Worm (Caenorhabditis elegans) whole organism, L1 larva: ENCODE results near the gene fbxb-104.
"Not testable (repeated sequence)": the region's sequence is repeated elsewhere in the genome, so short reads cannot be mapped to it uniquely, and the experiment has no call there.

ENCODE experiments used
- C04F5.9 ChIP-seq: sonication (generic microtip); optimal IDR thresholded peaks from 2 replicates; lab custom pipeline; 2016; ENCODE audit warnings: missing genetic modification characterization, missing compliant biosample characterization
- C16A3.4 ChIP-seq: fragments of 150-350 bp; optimal IDR thresholded peaks from 2 replicates; lab custom pipeline; 2014; ENCODE audit warnings: missing biosample characterization, missing genetic modification characterization
- C34B4.2 ChIP-seq: sonication (generic microtip); optimal IDR thresholded peaks from 2 replicates; lab custom pipeline; 2017; ENCODE audit warnings: mild to moderate bottlenecking, missing genetic modification characterization, missing compliant biosample characterization
- F16B12.6 ChIP-seq: fragments of 150-350 bp; optimal IDR thresholded peaks from 2 replicates; lab custom pipeline; 2014; ENCODE audit warnings: missing biosample characterization, missing genetic modification characterization
- ama-1 ChIP-seq: fragments of 150-350 bp; optimal IDR thresholded peaks from 2 replicates; lab custom pipeline; 2014
- ceh-63 ChIP-seq: fragments of 200-800 bp; sonication (Bioruptor generic); optimal IDR thresholded peaks from 2 replicates; lab custom pipeline; 2018; ENCODE audit warnings: mild to moderate bottlenecking, missing genetic modification characterization, missing compliant biosample characterization
- ceh-8 ChIP-seq: fragments of 200-800 bp; sonication (Bioruptor generic); optimal IDR thresholded peaks from 2 replicates; lab custom pipeline; 2018; ENCODE audit warnings: mild to moderate bottlenecking, missing genetic modification characterization, moderate library complexity, missing compliant biosample characterization
- ceh-82 ChIP-seq, 3 experiments: fragments of 150-350 bp in 1 of 3; sonication (generic microtip) in 2 of 3; optimal IDR thresholded peaks; 2 replicates each; lab custom pipeline; 2014 to 2017; ENCODE audit warnings: missing biosample characterization in 3 of 3, missing genetic modification characterization in 3 of 3
- ceh-88 ChIP-seq: fragments of 200-800 bp; sonication (Bioruptor generic); IDR thresholded peaks from 2 replicates; pipeline ENCODE4 v1.3.6; 2022; ENCODE audit warnings: missing genetic modification characterization, missing compliant biosample characterization
- ceh-90 ChIP-seq: sonication (generic microtip); optimal IDR thresholded peaks from 2 replicates; lab custom pipeline; 2016; ENCODE audit warnings: missing genetic modification characterization, missing compliant biosample characterization
- dpl-1 ChIP-seq, 3 experiments: fragments of 150-350 bp in 2 of 3; sonication (generic microtip) in 1 of 3; optimal IDR thresholded peaks; 2 replicates each; lab custom pipeline; 2014 to 2017; ENCODE audit warnings: missing biosample characterization in 3 of 3, missing genetic modification characterization in 3 of 3, missing genetic modification reagents in 3 of 3
- dsc-1 ChIP-seq: sonication (generic microtip); optimal IDR thresholded peaks from 2 replicates; lab custom pipeline; 2016; ENCODE audit warnings: mild to moderate bottlenecking, missing genetic modification characterization, missing compliant biosample characterization
- efl-1 ChIP-seq, 4 experiments: fragments of 150-350 bp; optimal IDR thresholded peaks in 3 of 4; peaks in 1 of 4; 1 replicate in 1 of 4; 2 replicates in 3 of 4; lab custom pipeline; 2014; ENCODE audit warnings: missing biosample characterization in 2 of 4, missing genetic modification characterization in 2 of 4, missing genetic modification reagents in 2 of 4
- egl-27 ChIP-seq, 2 experiments: fragments of 150-350 bp in 1 of 2; sonication (generic microtip); optimal IDR thresholded peaks; 3 replicates each; lab custom pipeline; 2017 to 2018; ENCODE audit warnings: missing biosample characterization in 2 of 2, missing genetic modification characterization in 2 of 2, missing genetic modification reagents in 2 of 2
- elt-3 ChIP-seq, 6 experiments: fragments of 150-350 bp in 1 of 6; sonication (generic microtip); optimal IDR thresholded peaks; 2 replicates each; lab custom pipeline; 2017 to 2018; ENCODE audit warnings: missing biosample characterization in 6 of 6, missing genetic modification characterization in 6 of 6, inconsistent platforms in 1 of 6
- fkh-4 ChIP-seq: sonication (generic microtip); optimal IDR thresholded peaks from 2 replicates; lab custom pipeline; 2016; ENCODE audit warnings: missing compliant biosample characterization, missing genetic modification characterization, borderline replicate concordance
- fos-1 ChIP-seq: fragments of 150-350 bp; optimal IDR thresholded peaks from 2 replicates; lab custom pipeline; 2014; ENCODE audit warnings: missing biosample characterization, missing genetic modification characterization
- hlh-17 ChIP-seq: fragments of 200-800 bp; sonication (Bioruptor generic); optimal IDR thresholded peaks from 2 replicates; lab custom pipeline; 2018; ENCODE audit warnings: missing genetic modification characterization, mild to moderate bottlenecking, missing compliant biosample characterization, moderate library complexity, borderline replicate concordance
- hpl-2 ChIP-seq: fragments of 150-350 bp; optimal IDR thresholded peaks from 2 replicates; lab custom pipeline; 2014; ENCODE audit warnings: missing biosample characterization, missing genetic modification reagents, missing genetic modification characterization
- isw-1 ChIP-seq: fragments of 200-800 bp; sonication (Bioruptor generic); IDR thresholded peaks from 2 replicates; pipeline ENCODE4 v1.3.6; 2022; ENCODE audit warnings: missing genetic modification characterization, missing compliant biosample characterization
- jun-1 ChIP-seq: fragments of 150-350 bp; optimal IDR thresholded peaks from 2 replicates; lab custom pipeline; 2014; ENCODE audit warnings: missing biosample characterization, missing genetic modification reagents, missing genetic modification characterization
- lsy-2 ChIP-seq, 2 experiments: fragments of 150-350 bp; optimal IDR thresholded peaks; 2 replicates each; lab custom pipeline; 2014; ENCODE audit warnings: missing biosample characterization in 2 of 2, missing genetic modification characterization in 2 of 2
- nhr-19 ChIP-seq: fragments of 200-800 bp; sonication (Bioruptor generic); conservative IDR thresholded peaks from 2 replicates; pipeline ENCODE4 v1.3.6; 2022; ENCODE audit warnings: missing genetic modification characterization, missing compliant biosample characterization
- nhr-85 ChIP-seq: sonication (generic microtip); peaks from one replicate; lab custom pipeline; 2016; ENCODE audit warnings: missing genetic modification characterization, inconsistent platforms, missing compliant biosample characterization
- nhr-90 ChIP-seq: sonication (generic microtip); optimal IDR thresholded peaks from 2 replicates; lab custom pipeline; 2016; ENCODE audit warnings: mild to moderate bottlenecking, missing genetic modification characterization, missing compliant biosample characterization; ENCODE audit not compliant: poor library complexity
- snpc-4 ChIP-seq: fragments of 150-350 bp; optimal IDR thresholded peaks from 2 replicates; lab custom pipeline; 2014; ENCODE audit warnings: missing biosample characterization, missing genetic modification characterization
- swsn-7 ChIP-seq: sonication (generic microtip); optimal IDR thresholded peaks from 2 replicates; lab custom pipeline; 2016; ENCODE audit warnings: missing genetic modification characterization, missing compliant biosample characterization
- tbx-2 ChIP-seq: sonication (generic microtip); optimal IDR thresholded peaks from 2 replicates; lab custom pipeline; 2016; ENCODE audit warnings: missing genetic modification characterization, missing compliant biosample characterization
- unc-30 ChIP-seq: sonication (generic microtip); optimal IDR thresholded peaks from 2 replicates; lab custom pipeline; 2017; ENCODE audit warnings: missing biosample characterization, missing genetic modification characterization
- unc-86 ChIP-seq: sonication (generic microtip); optimal IDR thresholded peaks from 2 replicates; lab custom pipeline; 2016; ENCODE audit warnings: missing genetic modification characterization, missing compliant biosample characterization
- xbp-1 ChIP-seq: sonication (generic microtip); optimal IDR thresholded peaks from 2 replicates; lab custom pipeline; 2016; ENCODE audit warnings: missing genetic modification characterization, missing compliant biosample characterization
- zag-1 ChIP-seq: fragments of 150-350 bp; optimal IDR thresholded peaks from 2 replicates; lab custom pipeline; 2014; ENCODE audit warnings: missing biosample characterization, missing genetic modification characterization
- ztf-4 ChIP-seq: fragments of 150-350 bp; optimal IDR thresholded peaks from 2 replicates; lab custom pipeline; 2014; ENCODE audit warnings: missing biosample characterization, missing genetic modification characterization

The fbxb-104 gene

ce11 chrII:3464580-3464979 is 12.5 kb downstream of the fbxb-104 start, which contains the start of gene C16C8.10:
TSS of gene C16C8.10 (minus strand) at chrII:3464680.
- TF ChIP-seq ceh-82 (tag; optimal IDR thresholded peaks at IDR 0.05; lab: Kevin White, UChicago); nhr-19 (GFP tag; lab: Robert Waterston, UW); fkh-4 (tag; lab: Kevin White, UChicago): not testable (repeated sequence)

DNA sequence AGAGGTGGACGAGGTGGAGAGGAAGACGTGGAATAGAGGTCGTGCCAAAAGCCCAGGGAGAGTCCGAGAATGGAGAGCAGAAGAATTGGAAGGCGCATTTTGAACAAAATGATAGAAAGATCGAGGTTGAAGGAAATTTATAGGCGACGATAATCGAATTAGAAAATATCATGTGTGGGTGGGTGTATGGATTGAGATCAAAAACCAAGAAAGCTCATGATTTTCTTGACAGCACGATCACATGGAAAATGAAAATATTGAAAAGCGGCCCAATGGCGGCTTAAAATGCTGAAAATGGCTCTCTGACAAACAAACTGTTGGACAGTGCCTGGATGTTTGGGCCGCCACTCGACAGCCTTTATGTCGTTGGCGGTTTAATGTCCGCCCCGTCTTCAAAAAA is 14.0 kb downstream of the fbxb-104 start, which contains the start of gene C16C8.9:
Gene C16C8.9 (minus strand): TSS at position 101 of the 400 bp plus-strand sequence.
- TF ChIP-seq dsc-1 = no peak
- no peak for TF ChIP-seq ceh-8 (GFP tag; lab: Kevin White, UChicago)
- TF ChIP-seq snpc-4 (tag; lab: Kevin White, UChicago) = no peak
- TF ChIP-seq lsy-2 (tag; optimal IDR thresholded peaks at IDR 0.05; lab: Kevin White, UChicago) = no peak
- no peak for TF ChIP-seq ceh-90
- no peak for TF ChIP-seq jun-1 (tag; lab: Kevin White, UChicago)
- TF ChIP-seq, all 84 proteins: peak for 0

ce11 chrII:3461586-3461985 is 15.5 kb downstream of the fbxb-104 start, which contains the start of gene C16C8.8:
TSS of gene C16C8.8 (minus strand) at chrII:3461686.
- TF ChIP-seq C16A3.4 (tag; lab: Kevin White, UChicago) (no peak), ceh-82 (tag; optimal IDR thresholded peaks at IDR 0.05; lab: Kevin White, UChicago) (no peak), hpl-2 (no peak), efl-1 (optimal IDR thresholded peaks at IDR 0.05; lab: Kevin White, UChicago) (no peak), efl-1 (GFP tag; optimal IDR thresholded peaks at IDR 0.05 in 1 of 2; lab: Kevin White, UChicago) (no peak), C34B4.2 (tag; lab: Kevin White, UChicago) (no peak), fkh-4 (tag; lab: Kevin White, UChicago) (no peak), fos-1 (no peak), ceh-88 (no peak), dpl-1 (GFP tag; optimal IDR thresholded peaks at IDR 0.05; lab: Kevin White, UChicago) (no peak)

ce11 chrII:3460048-3460447 is 17.0 kb downstream of the fbxb-104 start, which contains the start of gene C16C8.7:
TSS of gene C16C8.7 (minus strand) at chrII:3460148.
- TF ChIP-seq nhr-19 (GFP tag; lab: Robert Waterston, UW) (no peak), tbx-2 (tag; lab: Kevin White, UChicago) (no peak)
- TF ChIP-seq, all 84 proteins: peak for 0

DNA sequence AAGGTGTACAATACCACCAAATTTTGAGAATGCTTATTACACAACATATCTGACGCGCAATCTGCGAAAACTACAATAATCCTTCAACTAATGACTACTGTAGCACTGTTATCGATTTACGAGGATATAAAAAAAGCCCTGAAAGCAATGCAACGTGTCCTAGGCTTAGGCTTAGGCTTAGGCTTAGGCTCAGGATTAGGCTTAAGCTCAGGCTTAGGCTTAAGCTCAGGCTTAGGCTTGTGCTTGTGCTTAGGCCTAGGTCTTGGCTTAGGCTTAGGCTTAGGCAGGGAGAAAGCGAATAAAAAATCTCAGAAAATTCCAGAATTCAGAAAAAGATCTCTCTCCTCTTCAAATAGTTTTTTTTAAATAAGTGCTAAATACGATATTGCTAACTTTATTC is 17.9 kb downstream of the fbxb-104 start:
- TF ChIP-seq ama-1 (lab: Kevin White, UChicago) = no peak
- TF ChIP-seq isw-1 (GFP tag; lab: Robert Waterston, UW) = no peak
- no peak for TF ChIP-seq zag-1 (tag; lab: Kevin White, UChicago)
- TF ChIP-seq hlh-17 (GFP tag; lab: Kevin White, UChicago) = no peak
- TF ChIP-seq dsc-1 = no peak
- no peak for TF ChIP-seq F16B12.6 (tag; lab: Kevin White, UChicago)
- TF ChIP-seq xbp-1 = no peak
- TF ChIP-seq nhr-90 (tag; lab: Kevin White, UChicago) = no peak

DNA sequence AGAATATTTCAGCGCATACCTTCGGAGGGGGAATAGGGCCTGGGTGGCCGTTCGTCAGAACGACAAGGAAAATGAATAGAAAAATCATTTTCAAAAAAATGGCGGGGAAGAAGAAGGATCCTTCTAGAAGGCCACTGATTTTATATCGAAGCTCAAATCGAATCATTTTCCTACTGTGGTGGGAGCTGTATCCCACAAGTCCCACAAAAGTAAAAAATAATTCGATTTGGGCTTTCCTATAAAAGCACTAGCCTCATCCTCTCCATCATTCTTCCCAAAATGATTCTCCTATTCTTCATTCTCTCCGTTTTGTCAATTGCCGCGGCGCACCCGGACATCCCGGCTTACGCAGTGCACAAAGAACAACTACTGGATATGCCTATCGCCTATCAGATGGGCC is 18.9 kb downstream of the fbxb-104 start, which contains the start of the genes C16C8.26 and C16C8.19:
Gene C16C8.26 (minus strand): TSS at position 101 of the 400 bp plus-strand sequence.
Gene C16C8.19 (plus strand): TSS at position 279 of the 400 bp plus-strand sequence.
- TF ChIP-seq fos-1 (no peak), unc-86 (tag; lab: Kevin White, UChicago) (no peak), jun-1 (tag; lab: Kevin White, UChicago) (no peak), ztf-4 (tag; lab: Kevin White, UChicago) (no peak), egl-27 (tag; optimal IDR thresholded peaks at IDR 0.05; lab: Kevin White, UChicago) (no peak), snpc-4 (tag; lab: Kevin White, UChicago) (no peak), ceh-90 (no peak), nhr-85 (no peak), ceh-63 (no peak), nhr-19 (GFP tag; lab: Robert Waterston, UW) (no peak), dpl-1 (GFP tag; optimal IDR thresholded peaks at IDR 0.05; lab: Kevin White, UChicago) (no peak), elt-3 (tag; optimal IDR thresholded peaks at IDR 0.05; lab: Kevin White, UChicago) (no peak), lsy-2 (tag; optimal IDR thresholded peaks at IDR 0.05; lab: Kevin White, UChicago) (no peak), unc-30 (no peak), tbx-2 (tag; lab: Kevin White, UChicago) (no peak), swsn-7 (tag; lab: Kevin White, UChicago) (no peak), C04F5.9 (tag; lab: Kevin White, UChicago) (no peak)
